Fruit fly (Drosophila melanogaster): ENCODE data around the gene Nemp.

Nemp gene

DNA sequence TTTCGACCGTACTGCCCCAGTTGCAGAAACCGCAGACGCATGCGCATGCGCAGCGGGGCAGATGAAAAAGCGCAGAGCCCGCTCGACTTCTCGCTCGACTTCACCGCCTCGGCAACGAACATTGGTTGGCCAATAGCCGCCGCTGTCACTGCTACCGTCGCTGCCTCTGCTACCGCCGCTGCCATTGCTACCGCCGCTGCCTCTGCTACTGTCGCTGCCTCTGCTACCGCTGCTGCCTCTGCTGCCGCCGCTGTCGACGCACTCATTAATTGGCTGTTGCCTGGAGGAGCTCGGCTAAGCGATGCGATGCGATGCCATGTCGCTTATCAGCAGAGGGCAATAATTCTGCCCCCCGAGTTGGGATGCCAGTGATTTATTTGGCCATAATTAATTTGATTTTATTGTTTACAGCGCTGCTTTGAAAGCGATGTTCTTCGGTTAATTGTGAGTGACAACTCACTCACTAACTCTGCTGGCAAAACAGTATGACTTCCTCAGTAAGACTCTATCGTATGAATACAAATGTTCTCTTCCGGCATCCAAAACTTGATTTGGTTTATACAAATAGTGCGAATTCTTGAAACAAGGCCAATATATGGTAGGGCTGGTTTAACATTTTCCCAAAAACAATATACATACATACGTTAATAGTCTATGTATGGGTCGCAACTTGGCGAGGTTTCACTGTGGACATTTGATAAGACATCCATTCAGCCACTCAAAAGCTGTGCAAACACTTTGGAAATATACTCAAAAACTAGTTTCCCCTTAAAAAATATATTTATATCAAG lies 16.1 kb upstream of the Nemp start (continued):
- TF ChIP-seq gcm2 (GFP tag; optimal IDR thresholded peaks at IDR 0.05) (no peak), maf-S (GFP tag; optimal IDR thresholded peaks at IDR 0.05) (no peak), org-1 (GFP tag; optimal IDR thresholded peaks at IDR 0.05) (no peak), Abd-B (GFP tag; optimal IDR thresholded peaks at IDR 0.05) (peak; percentile 42), dmrt99B (tag; optimal IDR thresholded peaks at IDR 0.05) (peak; percentile 30), CG3726 (GFP tag; IDR thresholded peaks at IDR 0.05) (no peak), Hsf (GFP tag; optimal IDR thresholded peaks at IDR 0.05) (no peak), CG15011 (GFP tag; optimal IDR thresholded peaks at IDR 0.05) (no peak), otp (GFP tag; IDR thresholded peaks at IDR 0.05) (no peak), Fer3 (tag; optimal IDR thresholded peaks at IDR 0.05) (peak; percentile 28), seq (GFP tag; IDR thresholded peaks at IDR 0.05) (no peak), so (GFP tag; IDR thresholded peaks at IDR 0.05) (no peak), CG14965 (GFP tag; optimal IDR thresholded peaks at IDR 0.05; ENCODE audit: borderline replicate concordance) (no peak), GATAe (GFP tag; conservative IDR thresholded peaks at IDR 0.05) (no peak), wor (GFP tag; IDR thresholded peaks at IDR 0.05) (no peak), hth (optimal IDR thresholded peaks at IDR 0.05) (no peak), ttk (GFP tag; IDR thresholded peaks at IDR 0.05) (no peak), H15 (GFP tag; IDR thresholded peaks at IDR 0.05) (no peak), psq (GFP tag; optimal IDR thresholded peaks at IDR 0.05) (no peak), CG3407 (GFP tag; optimal IDR thresholded peaks at IDR 0.05) (no peak), CG12744 (GFP tag; optimal IDR thresholded peaks at IDR 0.05) (no peak), CG2678 (tag; optimal IDR thresholded peaks at IDR 0.05) (peak; percentile 53), CG11093 (GFP tag; IDR thresholded peaks at IDR 0.05) (no peak), caup (GFP tag; optimal IDR thresholded peaks at IDR 0.05; ENCODE audit: severe bottlenecking) (no peak), crp (GFP tag; optimal IDR thresholded peaks at IDR 0.05) (no peak), B-H1 (GFP tag; IDR thresholded peaks at IDR 0.05) (no peak), D (optimal IDR thresholded peaks at IDR 0.05) (no peak), D (GFP tag; optimal IDR thresholded peaks at IDR 0.05) (no peak), Doc2 (GFP tag; IDR thresholded peaks at IDR 0.05) (no peak), vnd (GFP tag; IDR thresholded peaks at IDR 0.05; ENCODE audit: partially characterized antibody) (no peak), Dek (tag; optimal IDR thresholded peaks at IDR 0.05) (no peak), CG1529 (GFP tag; optimal IDR thresholded peaks at IDR 0.05) (no peak), nerfin-1 (tag; optimal IDR thresholded peaks at IDR 0.05) (no peak), Xrp1 (GFP tag; IDR thresholded peaks at IDR 0.05) (peak; percentile 24; the same call in 1 of the 2 replicates), dm (GFP tag; optimal IDR thresholded peaks at IDR 0.05) (no peak), fd102C (GFP tag; optimal IDR thresholded peaks at IDR 0.05) (no peak), bab2 (GFP tag; optimal IDR thresholded peaks at IDR 0.05) (no peak), sug (tag; optimal IDR thresholded peaks at IDR 0.05) (peak; percentile 38), CG6654 (GFP tag; optimal IDR thresholded peaks at IDR 0.05) (no peak), CG13424 (tag; optimal IDR thresholded peaks at IDR 0.05) (peak; percentile 26), croc (GFP tag; conservative IDR thresholded peaks at IDR 0.05) (no peak), CoRest (tag; optimal IDR thresholded peaks at IDR 0.05) (peak; percentile 25), CG7786 (GFP tag; optimal IDR thresholded peaks at IDR 0.05) (peak; percentile 0), ERR (GFP tag; optimal IDR thresholded peaks at IDR 0.05) (no peak), CG6813 (GFP tag; optimal IDR thresholded peaks at IDR 0.05) (no peak), da (GFP tag; optimal IDR thresholded peaks at IDR 0.05) (no peak), fd3F (GFP tag; optimal IDR thresholded peaks at IDR 0.05) (no peak), CG13296 (GFP tag; optimal IDR thresholded peaks at IDR 0.05) (no peak), Meics (GFP tag; optimal IDR thresholded peaks at IDR 0.05) (peak; percentile 36), CG11504 (tag; optimal IDR thresholded peaks at IDR 0.05) (peak; percentile 47)

Measured in whole organism, embryonic.